Worm (Caenorhabditis elegans) whole organism, L2 larva: ENCODE data around the gene lntl-1.

Experiments used
- F13H6.1 ChIP-seq: sonication (generic microtip); optimal IDR thresholded peaks from 2 replicates; lab custom pipeline; 2016; ENCODE audit warnings: missing genetic modification characterization, missing compliant biosample characterization
- ZK546.5 ChIP-seq: sonication (generic microtip); optimal IDR thresholded peaks from 2 replicates; lab custom pipeline; 2017; ENCODE audit warnings: missing biosample characterization, missing genetic modification characterization
- alr-1 ChIP-seq: fragments of 150-350 bp; optimal IDR thresholded peaks from 2 replicates; lab custom pipeline; 2014; ENCODE audit warnings: missing biosample characterization, missing genetic modification characterization
- aly-2 ChIP-seq: fragments of 150-350 bp; optimal IDR thresholded peaks from 2 replicates; lab custom pipeline; 2014; ENCODE audit warnings: missing biosample characterization, missing genetic modification characterization
- ama-1 ChIP-seq: fragments of 150-350 bp; optimal IDR thresholded peaks from 2 replicates; lab custom pipeline; 2018; ENCODE audit warnings: inconsistent platforms
- blmp-1 ChIP-seq: sonication (generic microtip); optimal IDR thresholded peaks from 2 replicates; lab custom pipeline; 2017; ENCODE audit warnings: missing genetic modification characterization, mild to moderate bottlenecking, missing compliant biosample characterization, antibody characterized with exemption, moderate library complexity; ENCODE audit not compliant: insufficient read depth
- ceh-82 ChIP-seq: fragments of 150-350 bp; optimal IDR thresholded peaks from 2 replicates; lab custom pipeline; 2014; ENCODE audit warnings: missing biosample characterization, missing genetic modification characterization
- crh-2 ChIP-seq: sonication (generic microtip); optimal IDR thresholded peaks from 2 replicates; lab custom pipeline; 2017; ENCODE audit warnings: missing biosample characterization, missing genetic modification characterization
- dmd-4 ChIP-seq: sonication (generic microtip); optimal IDR thresholded peaks from 2 replicates; lab custom pipeline; 2017; ENCODE audit warnings: missing biosample characterization, missing genetic modification characterization
- egl-27 ChIP-seq: sonication (generic microtip); optimal IDR thresholded peaks from 3 replicates; lab custom pipeline; 2017; ENCODE audit warnings: missing biosample characterization, missing genetic modification reagents, missing genetic modification characterization
- elt-3 ChIP-seq: sonication (generic microtip); optimal IDR thresholded peaks from 2 replicates; lab custom pipeline; 2017; ENCODE audit warnings: missing biosample characterization, missing genetic modification characterization
- fos-1 ChIP-seq: fragments of 150-350 bp; optimal IDR thresholded peaks from 2 replicates; lab custom pipeline; 2014; ENCODE audit warnings: missing biosample characterization, missing genetic modification characterization
- gmeb-1 ChIP-seq: fragments of 150-350 bp; optimal IDR thresholded peaks from 2 replicates; lab custom pipeline; 2014; ENCODE audit warnings: missing biosample characterization, missing genetic modification characterization
- lin-13 ChIP-seq: fragments of 150-350 bp; optimal IDR thresholded peaks from 2 replicates; lab custom pipeline; 2014; ENCODE audit warnings: missing biosample characterization, missing genetic modification reagents, missing genetic modification characterization
- lin-39 ChIP-seq: fragments of 150-350 bp; optimal IDR thresholded peaks from 2 replicates; lab custom pipeline; 2014; ENCODE audit warnings: missing biosample characterization, missing genetic modification reagents, missing genetic modification characterization
- lsy-2 ChIP-seq, 2 experiments: fragments of 150-350 bp in 1 of 2; sonication (generic microtip) in 1 of 2; optimal IDR thresholded peaks; 2 replicates each; lab custom pipeline; 2014 to 2017; ENCODE audit warnings: missing biosample characterization in 2 of 2, missing genetic modification characterization in 2 of 2
- mab-5 ChIP-seq: fragments of 150-350 bp; optimal IDR thresholded peaks from 2 replicates; lab custom pipeline; 2014; ENCODE audit warnings: missing biosample characterization, missing genetic modification characterization
- mbf-1 ChIP-seq: sonication (generic microtip); optimal IDR thresholded peaks from 2 replicates; lab custom pipeline; 2017; ENCODE audit warnings: missing biosample characterization, missing genetic modification characterization
- mdl-1 ChIP-seq, 2 experiments: fragments of 150-350 bp in 1 of 2; sonication (generic microtip) in 1 of 2; optimal IDR thresholded peaks; 2 replicates each; lab custom pipeline; 2017; ENCODE audit warnings: missing biosample characterization in 2 of 2, missing genetic modification characterization in 2 of 2
- nhr-10 ChIP-seq: sonication (generic microtip); optimal IDR thresholded peaks from 2 replicates; lab custom pipeline; 2017; ENCODE audit warnings: missing biosample characterization, missing genetic modification characterization
- nhr-11 ChIP-seq: fragments of 150-350 bp; optimal IDR thresholded peaks from 2 replicates; lab custom pipeline; 2014; ENCODE audit warnings: missing biosample characterization, missing genetic modification characterization
- nhr-12 ChIP-seq: fragments of 150-350 bp; optimal IDR thresholded peaks from 2 replicates; lab custom pipeline; 2014; ENCODE audit warnings: missing biosample characterization, missing genetic modification characterization
- nhr-129 ChIP-seq: fragments of 150-350 bp; optimal IDR thresholded peaks from 2 replicates; lab custom pipeline; 2014; ENCODE audit warnings: missing biosample characterization, missing genetic modification characterization
- nhr-21 ChIP-seq: fragments of 150-350 bp; optimal IDR thresholded peaks from 2 replicates; lab custom pipeline; 2014; ENCODE audit warnings: missing biosample characterization, missing genetic modification characterization
- nhr-23 ChIP-seq: fragments of 150-350 bp; optimal IDR thresholded peaks from 2 replicates; lab custom pipeline; 2014; ENCODE audit warnings: missing biosample characterization, missing genetic modification reagents, missing genetic modification characterization
- nhr-237 ChIP-seq: fragments of 150-350 bp; optimal IDR thresholded peaks from 2 replicates; lab custom pipeline; 2014; ENCODE audit warnings: missing biosample characterization, missing genetic modification characterization
- nhr-25 ChIP-seq: fragments of 150-350 bp; sonication (generic microtip); optimal IDR thresholded peaks from 3 replicates; lab custom pipeline; 2014; ENCODE audit warnings: missing biosample characterization, missing genetic modification characterization
- nhr-6 ChIP-seq: fragments of 150-350 bp; optimal IDR thresholded peaks from 2 replicates; lab custom pipeline; 2014; ENCODE audit warnings: missing biosample characterization, missing genetic modification characterization
- nhr-77 ChIP-seq: fragments of 150-350 bp; optimal IDR thresholded peaks from 2 replicates; lab custom pipeline; 2014; ENCODE audit warnings: missing biosample characterization, missing genetic modification characterization
- sem-4 ChIP-seq: fragments of 150-350 bp; optimal IDR thresholded peaks from 2 replicates; lab custom pipeline; 2014; ENCODE audit warnings: missing biosample characterization, missing genetic modification reagents, missing genetic modification characterization
- skn-1 ChIP-seq: sonication (generic microtip); optimal IDR thresholded peaks from 2 replicates; lab custom pipeline; 2017; ENCODE audit warnings: missing biosample characterization, missing genetic modification characterization
- sma-3 ChIP-seq: sonication (generic microtip); optimal IDR thresholded peaks from 2 replicates; lab custom pipeline; 2016; ENCODE audit warnings: missing genetic modification reagents, missing genetic modification characterization, missing compliant biosample characterization
- sma-9 ChIP-seq, 2 experiments: fragments of 150-350 bp in 1 of 2; sonication (generic microtip) in 1 of 2; optimal IDR thresholded peaks; 2 replicates each; lab custom pipeline; 2014 to 2016; ENCODE audit warnings: missing genetic modification characterization in 2 of 2, mild to moderate bottlenecking in 1 of 2, missing biosample characterization in 1 of 2, missing compliant biosample characterization in 1 of 2, missing genetic modification reagents in 1 of 2, moderate library complexity in 1 of 2
- snpc-4 ChIP-seq: fragments of 150-350 bp; optimal IDR thresholded peaks from 2 replicates; lab custom pipeline; 2014; ENCODE audit warnings: missing biosample characterization, missing genetic modification characterization
- unc-39 ChIP-seq: fragments of 150-350 bp; optimal IDR thresholded peaks from 2 replicates; lab custom pipeline; 2014; ENCODE audit warnings: missing biosample characterization, missing genetic modification characterization
- unc-55 ChIP-seq: fragments of 150-350 bp; sonication (generic microtip); optimal IDR thresholded peaks from 3 replicates; lab custom pipeline; 2014; ENCODE audit warnings: missing biosample characterization, missing genetic modification reagents, missing genetic modification characterization
- zag-1 ChIP-seq: fragments of 150-350 bp; optimal IDR thresholded peaks from 2 replicates; lab custom pipeline; 2014; ENCODE audit warnings: missing biosample characterization, missing genetic modification characterization
- ztf-1 ChIP-seq: fragments of 200-800 bp; sonication (Bioruptor generic); conservative IDR thresholded peaks from 2 replicates; pipeline ENCODE4 v1.3.6; 2022; ENCODE audit warnings: missing genetic modification characterization, missing compliant biosample characterization
- ztf-11 ChIP-seq: sonication (generic microtip); optimal IDR thresholded peaks from 2 replicates; lab custom pipeline; 2017; ENCODE audit warnings: missing biosample characterization, missing genetic modification characterization

lntl-1 gene

DNA sequence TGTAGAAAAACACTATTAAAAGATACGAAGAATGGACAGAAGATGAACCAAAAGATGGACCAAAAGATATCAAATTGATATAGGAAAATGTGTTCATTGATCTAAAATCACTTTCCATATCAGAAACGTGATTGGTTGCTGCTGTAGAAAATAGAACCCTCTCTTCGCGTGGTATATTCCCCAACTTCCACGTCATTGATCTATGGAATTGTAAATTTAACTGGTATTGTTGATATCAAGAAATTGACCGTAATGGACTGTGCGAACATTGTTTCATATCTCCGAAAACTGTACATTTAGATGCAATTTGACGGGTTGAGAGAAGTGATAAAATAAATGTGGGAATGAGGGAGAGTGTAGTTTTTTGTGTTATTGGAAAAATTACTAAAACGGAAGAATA is 42.5 kb downstream of the lntl-1 start:
- TF ChIP-seq lin-13 (no peak), nhr-25 (peak; percentile 88), nhr-6 (tag; lab: Kevin White, UChicago) (peak; percentile 68), unc-55 (GFP tag; lab: Kevin White, UChicago) (no peak), alr-1 (tag; lab: Kevin White, UChicago) (no peak), skn-1 (tag; lab: Kevin White, UChicago) (no peak), egl-27 (tag; lab: Kevin White, UChicago) (peak; percentile 51), ceh-82 (tag; lab: Kevin White, UChicago) (no peak), lin-39 (tag; lab: Kevin White, UChicago) (no peak), sem-4 (tag; lab: Kevin White, UChicago) (no peak), lsy-2 (tag; optimal IDR thresholded peaks at IDR 0.05; lab: Kevin White, UChicago) (peak in 1 of 2 experiments; percentile 14), sma-9 (GFP tag; optimal IDR thresholded peaks at IDR 0.05; lab: Kevin White, UChicago) (peak; percentile 98), sma-9 (tag; optimal IDR thresholded peaks at IDR 0.05; lab: Kevin White, UChicago) (no peak), nhr-10 (tag; lab: Kevin White, UChicago) (no peak), aly-2 (no peak), elt-3 (tag; lab: Kevin White, UChicago) (no peak), dmd-4 (tag; lab: Kevin White, UChicago) (no peak), nhr-12 (no peak), sma-3 (peak; percentile 81), gmeb-1 (tag; lab: Kevin White, UChicago) (peak; percentile 0), nhr-129 (tag; lab: Kevin White, UChicago) (no peak), ztf-11 (no peak), nhr-77 (tag; lab: Kevin White, UChicago) (no peak), nhr-237 (tag; lab: Kevin White, UChicago) (no peak), nhr-21 (tag; lab: Kevin White, UChicago) (peak; percentile 97), unc-39 (tag; lab: Kevin White, UChicago) (no peak), fos-1 (tag; lab: Kevin White, UChicago) (peak; percentile 67), crh-2 (peak; percentile 88), mdl-1 (tag; optimal IDR thresholded peaks at IDR 0.05; lab: Kevin White, UChicago) (peak in 1 of 2 experiments; percentile 16), blmp-1 (tag; lab: Kevin White, UChicago) (peak; percentile 95), ztf-1 (no peak)
- TF ChIP-seq, all 48 proteins: peak for 12

ce11 chrIV:5762770-5763169 is 44.1 kb downstream of the lntl-1 start:
- TF ChIP-seq nhr-129 (tag; lab: Kevin White, UChicago), result peak; percentile 34
- TF ChIP-seq fos-1 (tag; lab: Kevin White, UChicago), result peak; percentile 82
- peak; percentile 88 for TF ChIP-seq sma-9 (GFP tag; optimal IDR thresholded peaks at IDR 0.05; lab: Kevin White, UChicago)
- TF ChIP-seq sma-9 (tag; optimal IDR thresholded peaks at IDR 0.05; lab: Kevin White, UChicago), result no peak
- peak; percentile 50 for TF ChIP-seq crh-2
- TF ChIP-seq lin-39 (tag; lab: Kevin White, UChicago), result no peak
- TF ChIP-seq gmeb-1 (tag; lab: Kevin White, UChicago), result peak; percentile 4
- no peak for TF ChIP-seq ztf-11
- no peak for TF ChIP-seq ama-1 (lab: Kevin White, UChicago)
- TF ChIP-seq ceh-82 (tag; lab: Kevin White, UChicago), result no peak
- TF ChIP-seq nhr-25, result peak; percentile 43
- no peak for TF ChIP-seq skn-1 (tag; lab: Kevin White, UChicago)
- peak; percentile 36 for TF ChIP-seq nhr-21 (tag; lab: Kevin White, UChicago)
- TF ChIP-seq F13H6.1 (tag; lab: Kevin White, UChicago), result peak; percentile 11

DNA sequence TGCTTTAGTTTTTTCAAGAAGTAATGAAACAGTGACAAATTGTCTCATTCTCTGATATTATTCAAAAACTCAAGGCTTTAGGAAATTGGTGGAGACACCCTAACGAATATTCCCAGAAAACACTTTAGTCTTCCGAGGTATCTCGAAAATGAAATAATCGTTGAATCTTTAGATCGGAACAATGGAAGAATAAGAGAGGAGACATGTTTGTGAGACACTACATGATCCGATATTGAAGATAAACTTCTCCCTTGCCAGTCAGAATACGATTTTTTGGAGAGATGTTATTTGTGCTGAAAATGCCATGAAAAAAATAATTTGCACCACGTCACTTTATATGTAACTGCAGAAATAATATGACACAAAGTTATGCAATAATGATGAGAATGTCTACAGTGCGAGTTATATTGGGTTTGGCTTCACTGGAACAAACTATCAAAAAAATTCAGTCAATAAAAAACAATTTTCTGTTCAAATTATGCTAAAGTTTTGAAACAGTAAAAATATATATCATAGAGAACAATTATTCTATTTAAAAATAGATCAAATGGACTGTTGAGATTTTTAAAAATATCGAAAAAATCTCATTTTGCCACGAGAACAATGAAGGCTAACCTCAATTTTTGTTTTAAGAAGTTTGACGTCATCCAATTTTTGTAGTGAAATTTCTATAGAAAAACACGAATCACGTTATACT is 45.5 kb downstream of the lntl-1 start:
- TF ChIP-seq mbf-1 (tag; lab: Kevin White, UChicago) (no peak), sem-4 (tag; lab: Kevin White, UChicago) (no peak), sma-9 (GFP tag; optimal IDR thresholded peaks at IDR 0.05; lab: Kevin White, UChicago) (peak; percentile 13), sma-9 (tag; optimal IDR thresholded peaks at IDR 0.05; lab: Kevin White, UChicago) (no peak), nhr-25 (no peak), lsy-2 (tag; optimal IDR thresholded peaks at IDR 0.05; lab: Kevin White, UChicago) (no peak), unc-55 (GFP tag; lab: Kevin White, UChicago) (no peak), nhr-21 (tag; lab: Kevin White, UChicago) (no peak), nhr-129 (tag; lab: Kevin White, UChicago) (no peak)

- TF ChIP-seq sma-9 (GFP tag; optimal IDR thresholded peaks at IDR 0.05; lab: Kevin White, UChicago), result no peak
- TF ChIP-seq sma-9 (tag; optimal IDR thresholded peaks at IDR 0.05; lab: Kevin White, UChicago), result no peak
- TF ChIP-seq fos-1 (tag; lab: Kevin White, UChicago), result no peak
- TF ChIP-seq egl-27 (tag; lab: Kevin White, UChicago), result no peak
- TF ChIP-seq snpc-4 (tag; lab: Kevin White, UChicago), result no peak
- no peak for TF ChIP-seq F13H6.1 (tag; lab: Kevin White, UChicago)
- no peak for TF ChIP-seq alr-1 (tag; lab: Kevin White, UChicago)
- no peak for TF ChIP-seq nhr-21 (tag; lab: Kevin White, UChicago)
- no peak for TF ChIP-seq nhr-11 (tag; lab: Kevin White, UChicago)
- no peak for TF ChIP-seq dmd-4 (tag; lab: Kevin White, UChicago)
- no peak for TF ChIP-seq crh-2
- TF ChIP-seq nhr-23, result no peak
- no peak for TF ChIP-seq zag-1 (tag; lab: Kevin White, UChicago)
- TF ChIP-seq mab-5 (tag; lab: Kevin White, UChicago), result no peak
- TF ChIP-seq ceh-82 (tag; lab: Kevin White, UChicago), result no peak
- TF ChIP-seq ZK546.5 (tag; lab: Kevin White, UChicago), result no peak
- no peak for TF ChIP-seq nhr-25
- TF ChIP-seq gmeb-1 (tag; lab: Kevin White, UChicago), result no peak
These were observed 46.2 kb downstream of the lntl-1 start for ce11 chrIV:5760656-5761055.
